Worm (Caenorhabditis elegans): ENCODE data around the gene ech-8.

ce11 chrIV:10286655-10287054, 47.7 kb upstream of the ech-8 start, which contains the start of gene ebax-1:
- TF ChIP-seq ztf-29 (GFP tag; IDR thresholded peaks at IDR 0.05) (no peak), ref-1 (GFP tag; conservative IDR thresholded peaks at IDR 0.05) (no peak), med-1 (GFP tag; optimal IDR thresholded peaks at IDR 0.05; ENCODE audit: insufficient read depth) (no peak), ztf-23 (GFP tag; IDR thresholded peaks at IDR 0.05) (no peak), klf-2 (GFP tag; conservative IDR thresholded peaks at IDR 0.05) (no peak), flt-1 (GFP tag; IDR thresholded peaks at IDR 0.05) (no peak), cog-1 (tag; optimal IDR thresholded peaks at IDR 0.05) (no peak)
